Fruit fly (Drosophila melanogaster) whole organism, embryonic: ENCODE measurements around the gene IntS9.

ENCODE experiments used
- Aef1 ChIP-seq: fragments of 200-800 bp; sonication (Bioruptor generic); IDR thresholded peaks from 3 replicates; pipeline ENCODE4 v1.3.6; 2022; ENCODE audit warnings: missing biosample characterization, missing genetic modification characterization
- CG10147 ChIP-seq: fragments of 200-800 bp; sonication (Bioruptor generic); optimal IDR thresholded peaks from 2 replicates; lab custom pipeline; 2019; ENCODE audit warnings: missing biosample characterization, mild to moderate bottlenecking, missing genetic modification characterization, moderate library complexity
- CG11398 ChIP-seq: fragments of 200-800 bp; sonication (Bioruptor generic); optimal IDR thresholded peaks from 2 replicates; lab custom pipeline; 2016; ENCODE audit warnings: missing biosample characterization, missing genetic modification characterization
- CG14860 ChIP-seq: fragments of 200-800 bp; sonication (Bioruptor generic); IDR thresholded peaks from 3 replicates; pipeline ENCODE4 v1.3.6; 2022; ENCODE audit warnings: missing biosample characterization, missing genetic modification characterization; ENCODE audit not compliant: partially characterized antibody
- CG15601 ChIP-seq: fragments of 200-800 bp; sonication (Bioruptor generic); optimal IDR thresholded peaks from 3 replicates; lab custom pipeline; 2019; ENCODE audit warnings: missing biosample characterization, mild to moderate bottlenecking, missing genetic modification characterization, moderate library complexity
- CG16779 ChIP-seq: fragments of 200-800 bp; sonication (Bioruptor generic); IDR thresholded peaks from 2 replicates; pipeline ENCODE4 v1.3.6; 2022; ENCODE audit warnings: missing biosample characterization, missing genetic modification characterization
- CG16813 ChIP-seq: fragments of 200-800 bp; sonication (Bioruptor generic); IDR thresholded peaks from 3 replicates; pipeline ENCODE4 v1.3.6; 2022; ENCODE audit warnings: missing biosample characterization, missing genetic modification characterization; ENCODE audit not compliant: partially characterized antibody
- CG18011 ChIP-seq: fragments of 200-800 bp; sonication (Bioruptor generic); optimal IDR thresholded peaks from 2 replicates; lab custom pipeline; 2017; ENCODE audit warnings: missing biosample characterization, missing genetic modification characterization, mild to moderate bottlenecking, moderate library complexity, missing genotype
- CG18599 ChIP-seq: fragments of 200-800 bp; sonication (Bioruptor generic); optimal IDR thresholded peaks from 3 replicates; lab custom pipeline; 2017; ENCODE audit warnings: missing biosample characterization, missing genetic modification characterization, mild to moderate bottlenecking, moderate library complexity, missing genetic modification reagents
- CG30431 ChIP-seq: fragments of 200-800 bp; sonication (Bioruptor generic); optimal IDR thresholded peaks from 2 replicates; lab custom pipeline; 2017; ENCODE audit warnings: missing biosample characterization, missing genetic modification characterization
- CG34224 ChIP-seq: fragments of 200-800 bp; sonication (Bioruptor generic); IDR thresholded peaks from 3 replicates; pipeline ENCODE4 v1.3.6; 2022; ENCODE audit warnings: missing biosample characterization, missing genetic modification characterization; ENCODE audit not compliant: partially characterized antibody
- CG5180 ChIP-seq: fragments of 200-800 bp; sonication (Bioruptor generic); optimal IDR thresholded peaks from 3 replicates; lab custom pipeline; 2017; ENCODE audit warnings: missing biosample characterization, missing genetic modification characterization, mild to moderate bottlenecking, moderate library complexity, missing genetic modification reagents
- CG7556 ChIP-seq: fragments of 200-800 bp; sonication (Bioruptor generic); optimal IDR thresholded peaks from 2 replicates; lab custom pipeline; 2017; ENCODE audit warnings: missing biosample characterization, mild to moderate bottlenecking, missing genetic modification characterization
- CG8281 ChIP-seq: fragments of 200-800 bp; sonication (Bioruptor generic); optimal IDR thresholded peaks from 2 replicates; lab custom pipeline; 2018; ENCODE audit warnings: missing biosample characterization, mild to moderate bottlenecking, missing genetic modification characterization, moderate library complexity
- CG9437 ChIP-seq: fragments of 200-800 bp; sonication (Bioruptor generic); optimal IDR thresholded peaks from 2 replicates; lab custom pipeline; 2018; ENCODE audit warnings: missing biosample characterization, mild to moderate bottlenecking, missing genetic modification characterization
- CoRest ChIP-seq: fragments of 200-800 bp; sonication (Bioruptor generic); optimal IDR thresholded peaks from 3 replicates; lab custom pipeline; 2018; ENCODE audit warnings: missing biosample characterization, mild to moderate bottlenecking, missing genetic modification characterization, moderate library complexity
- Dbx ChIP-seq: fragments of 200-800 bp; sonication (Bioruptor generic); IDR thresholded peaks from 3 replicates; pipeline ENCODE4 v1.3.6; 2022; ENCODE audit warnings: missing biosample characterization, missing genetic modification characterization
- Dek ChIP-seq: fragments of 200-800 bp; sonication (Bioruptor generic); optimal IDR thresholded peaks from 3 replicates; lab custom pipeline; 2019; ENCODE audit warnings: missing biosample characterization, mild to moderate bottlenecking, missing genetic modification characterization, moderate library complexity
- Dip2 ChIP-seq: fragments of 200-800 bp; sonication (Bioruptor generic); IDR thresholded peaks from 2 replicates; pipeline ENCODE4 v1.3.6; 2022; ENCODE audit warnings: missing biosample characterization, missing genetic modification characterization
- Dll ChIP-seq: fragments of 200-800 bp; sonication (Bioruptor generic); IDR thresholded peaks from 4 replicates; pipeline ENCODE4 v1.3.6; 2022; ENCODE audit warnings: missing biosample characterization, missing genetic modification characterization; ENCODE audit not compliant: partially characterized antibody
- Drgx ChIP-seq: fragments of 200-800 bp; sonication (Bioruptor generic); IDR thresholded peaks from 2 replicates; pipeline ENCODE4 v1.3.6; 2022; ENCODE audit warnings: missing biosample characterization, missing genetic modification characterization
- ERR ChIP-seq: fragments of 200-800 bp; sonication (Bioruptor generic); optimal IDR thresholded peaks from 2 replicates; lab custom pipeline; 2016; ENCODE audit warnings: missing biosample characterization, missing genetic modification characterization
- Ets97D ChIP-seq: fragments of 200-800 bp; sonication (Bioruptor generic); optimal IDR thresholded peaks from 3 replicates; lab custom pipeline; 2016; ENCODE audit warnings: missing biosample characterization, missing genetic modification characterization
- GATAe ChIP-seq: fragments of 200-800 bp; sonication (Bioruptor generic); conservative IDR thresholded peaks from 2 replicates; pipeline ENCODE4 v1.3.6; 2022; ENCODE audit warnings: missing biosample characterization, missing genetic modification characterization
- H15 ChIP-seq: fragments of 200-800 bp; sonication (Bioruptor generic); IDR thresholded peaks from 3 replicates; pipeline ENCODE4 v1.3.6; 2022; ENCODE audit warnings: missing biosample characterization, missing genetic modification characterization
- HLH54F ChIP-seq: fragments of 200-800 bp; sonication (Bioruptor generic); optimal IDR thresholded peaks from 3 replicates; lab custom pipeline; 2016; ENCODE audit warnings: missing biosample characterization, missing genetic modification characterization
- Hr78 ChIP-seq, 2 experiments: fragments of 200-800 bp in 1 of 2; fragments of >200 bp in 1 of 2; sonication (Bioruptor generic) in 1 of 2; optimal IDR thresholded peaks; 2 replicates each; lab custom pipeline; 2017 to 2019; ENCODE audit warnings: missing biosample characterization in 2 of 2, missing genetic modification characterization in 2 of 2, mild to moderate bottlenecking in 1 of 2, moderate library complexity in 1 of 2
- Oaz ChIP-seq: fragments of 200-800 bp; sonication (Bioruptor generic); IDR thresholded peaks from 2 replicates; pipeline ENCODE4 v1.3.6; 2022; ENCODE audit warnings: missing biosample characterization, missing genetic modification characterization
- Opbp ChIP-seq: fragments of 200-800 bp; sonication (Bioruptor generic); IDR thresholded peaks from 3 replicates; pipeline ENCODE4 v1.3.6; 2022; ENCODE audit warnings: missing biosample characterization, missing genetic modification characterization; ENCODE audit not compliant: partially characterized antibody
- Tbp ChIP-seq: fragments of >200 bp; optimal IDR thresholded peaks from 2 replicates; lab custom pipeline; 2018; ENCODE audit warnings: missing biosample characterization, missing genetic modification characterization
- bab2 ChIP-seq: fragments of 200-800 bp; sonication (Bioruptor generic); optimal IDR thresholded peaks from 2 replicates; lab custom pipeline; 2016; ENCODE audit warnings: missing biosample characterization, missing genetic modification characterization
- btn ChIP-seq: fragments of 200-800 bp; sonication (Bioruptor generic); optimal IDR thresholded peaks from 2 replicates; lab custom pipeline; 2016; ENCODE audit warnings: missing biosample characterization, missing genetic modification characterization
- chn ChIP-seq: fragments of 200-800 bp; sonication (Bioruptor generic); optimal IDR thresholded peaks from 2 replicates; lab custom pipeline; 2016; ENCODE audit warnings: missing biosample characterization, missing genetic modification characterization
- ci ChIP-seq: fragments of 200-800 bp; sonication (Bioruptor generic); IDR thresholded peaks from 3 replicates; pipeline ENCODE4 v1.3.6; 2022; ENCODE audit warnings: missing biosample characterization, missing genetic modification characterization
- corto ChIP-seq: fragments of 200-800 bp; sonication (Bioruptor generic); optimal IDR thresholded peaks from 2 replicates; lab custom pipeline; 2016; ENCODE audit warnings: missing biosample characterization, mild to moderate bottlenecking, missing genetic modification characterization, moderate library complexity
- da ChIP-seq: fragments of 200-800 bp; sonication (Bioruptor generic); optimal IDR thresholded peaks from 2 replicates; lab custom pipeline; 2016; ENCODE audit warnings: missing biosample characterization, missing genetic modification characterization
- dmrt11E ChIP-seq: fragments of 200-800 bp; sonication (Bioruptor generic); optimal IDR thresholded peaks from 3 replicates; lab custom pipeline; 2018; ENCODE audit warnings: missing biosample characterization, mild to moderate bottlenecking, missing genetic modification characterization, moderate library complexity
- emc ChIP-seq: fragments of 200-800 bp; sonication (Bioruptor generic); optimal IDR thresholded peaks from 2 replicates; lab custom pipeline; 2016; ENCODE audit warnings: missing biosample characterization, missing genetic modification characterization
- eve ChIP-seq, 2 experiments: fragments of >200 bp; optimal IDR thresholded peaks; 2 replicates each; lab custom pipeline; 2017; ENCODE audit warnings: missing biosample characterization in 2 of 2, missing genetic modification characterization in 2 of 2
- exex ChIP-seq: fragments of 200-800 bp; sonication (Bioruptor generic); optimal IDR thresholded peaks from 4 replicates; lab custom pipeline; 2018; ENCODE audit warnings: missing biosample characterization, mild to moderate bottlenecking, missing genetic modification characterization, moderate library complexity
- hb ChIP-seq: fragments of 200-800 bp; sonication (Bioruptor generic); IDR thresholded peaks from 3 replicates; pipeline ENCODE4 v1.3.6; 2022; ENCODE audit warnings: missing biosample characterization, missing genetic modification characterization; ENCODE audit not compliant: partially characterized antibody
- jumu ChIP-seq: fragments of 200-800 bp; sonication (Bioruptor generic); optimal IDR thresholded peaks from 3 replicates; lab custom pipeline; 2016; ENCODE audit warnings: missing biosample characterization, missing genetic modification characterization
- maf-S ChIP-seq: fragments of 200-800 bp; sonication (Bioruptor generic); optimal IDR thresholded peaks from 2 replicates; lab custom pipeline; 2016; ENCODE audit warnings: missing biosample characterization, missing genetic modification characterization
- mld ChIP-seq: fragments of 200-800 bp; sonication (Bioruptor generic); IDR thresholded peaks from 3 replicates; pipeline ENCODE4 v1.3.6; 2022; ENCODE audit warnings: missing biosample characterization, missing genetic modification characterization; ENCODE audit not compliant: partially characterized antibody
- pb ChIP-seq: fragments of 200-800 bp; sonication (Bioruptor generic); optimal IDR thresholded peaks from 3 replicates; lab custom pipeline; 2016; ENCODE audit warnings: missing biosample characterization, missing genetic modification characterization
- psq ChIP-seq: fragments of 200-800 bp; sonication (Bioruptor generic); optimal IDR thresholded peaks from 2 replicates; lab custom pipeline; 2017; ENCODE audit warnings: missing biosample characterization, missing genetic modification characterization
- schlank ChIP-seq: fragments of 200-800 bp; sonication (Bioruptor generic); optimal IDR thresholded peaks from 2 replicates; lab custom pipeline; 2018; ENCODE audit warnings: missing biosample characterization, mild to moderate bottlenecking, missing genetic modification characterization
- seq ChIP-seq: fragments of 200-800 bp; sonication (Bioruptor generic); IDR thresholded peaks from 2 replicates; pipeline ENCODE4 v1.3.6; 2022; ENCODE audit warnings: missing biosample characterization, missing genetic modification characterization
- ssp ChIP-seq: fragments of 200-800 bp; sonication (Bioruptor generic); IDR thresholded peaks from 2 replicates; pipeline ENCODE4 v1.3.6; 2022; ENCODE audit warnings: missing biosample characterization, missing genetic modification characterization
- trem ChIP-seq: fragments of 200-800 bp; optimal IDR thresholded peaks from 3 replicates; lab custom pipeline; 2019; ENCODE audit warnings: missing biosample characterization, mild to moderate bottlenecking, missing genetic modification characterization, moderate library complexity
- wor ChIP-seq: fragments of 200-800 bp; sonication (Bioruptor generic); IDR thresholded peaks from 2 replicates; pipeline ENCODE4 v1.3.6; 2022; ENCODE audit warnings: missing biosample characterization, missing genetic modification characterization

Gene IntS9

dm6 chr3L:16054095-16054494 lies 51.3 kb downstream of the IntS9 start (continued):
- no peak for TF ChIP-seq H15
- TF ChIP-seq CG8281 (tag; lab: Kevin White, UChicago), result no peak
- TF ChIP-seq psq (GFP tag; lab: Kevin White, UChicago), result no peak
- no peak for TF ChIP-seq Dbx (GFP tag; lab: Robert Waterston, UW)
- TF ChIP-seq ci, result 0 out of 3 replicates have a peak, but pooled peaks have one; percentile 53
- no peak for TF ChIP-seq exex (tag; lab: Kevin White, UChicago)
- TF ChIP-seq pb (GFP tag; lab: Kevin White, UChicago), result no peak
- TF ChIP-seq mld, result no peak
- TF ChIP-seq btn (GFP tag; lab: Kevin White, UChicago), result no peak
- no peak for TF ChIP-seq CG14860 (GFP tag; lab: Robert Waterston, UW)
- TF ChIP-seq chn (GFP tag; lab: Kevin White, UChicago), result no peak
- no peak for TF ChIP-seq jumu (GFP tag; lab: Kevin White, UChicago)
- TF ChIP-seq CG15601, result no peak
- no peak for TF ChIP-seq Aef1
- TF ChIP-seq CG16779 (GFP tag; lab: Robert Waterston, UW), result no peak
- TF ChIP-seq emc, result no peak
- TF ChIP-seq Drgx (GFP tag; lab: Robert Waterston, UW), result peak; percentile 45; the same call in 1 of the 2 replicates
- TF ChIP-seq CG34224, result no peak
- TF ChIP-seq CG11398, result no peak
- no peak for TF ChIP-seq ERR (GFP tag; lab: Kevin White, UChicago)
- TF ChIP-seq CG5180 (GFP tag; lab: Kevin White, UChicago), result peak; percentile 17
- peak in 1 of 2 experiments; percentile 44 for TF ChIP-seq Hr78 (GFP tag; optimal IDR thresholded peaks at IDR 0.05; lab: Kevin White, UChicago)
- peak; percentile 64 for TF ChIP-seq CoRest (tag; lab: Kevin White, UChicago)
- TF ChIP-seq CG18599 (GFP tag; lab: Kevin White, UChicago), result peak; percentile 36
- TF ChIP-seq CG16813 (GFP tag; lab: Robert Waterston, UW), result no peak
- no peak for TF ChIP-seq Dip2
- 0 out of 2 replicates have a peak, but pooled peaks have one; percentile 16 for TF ChIP-seq seq
- no peak for TF ChIP-seq maf-S (GFP tag; lab: Kevin White, UChicago)
- TF ChIP-seq CG30431 (GFP tag; lab: Kevin White, UChicago), result no peak
- no peak for TF ChIP-seq GATAe (GFP tag; lab: Robert Waterston, UW)
- no peak for TF ChIP-seq bab2 (GFP tag; lab: Kevin White, UChicago)
- TF ChIP-seq Oaz (GFP tag; lab: Robert Waterston, UW), result no peak
- TF ChIP-seq eve (GFP tag; optimal IDR thresholded peaks at IDR 0.05; lab: Kevin White, UChicago), result no peak
- TF ChIP-seq Dek (tag; lab: Kevin White, UChicago), result no peak
- no peak for TF ChIP-seq Tbp (GFP tag; lab: Kevin White, UChicago)
- TF ChIP-seq Opbp (GFP tag; lab: Robert Waterston, UW), result no peak
- TF ChIP-seq trem (tag; lab: Kevin White, UChicago), result peak; percentile 34
- peak; percentile 15 for TF ChIP-seq dmrt11E
- TF ChIP-seq CG18011 (GFP tag; lab: Kevin White, UChicago), result no peak
- peak; percentile 67 for TF ChIP-seq CG7556
- TF ChIP-seq HLH54F (GFP tag; lab: Kevin White, UChicago), result no peak
- no peak for TF ChIP-seq hb (GFP tag; lab: Robert Waterston, UW)
- peak; percentile 62 for TF ChIP-seq CG9437
- TF ChIP-seq CG10147 (GFP tag; lab: Kevin White, UChicago), result peak; percentile 38
- TF ChIP-seq corto (GFP tag; lab: Kevin White, UChicago), result no peak
- no peak for TF ChIP-seq Ets97D
- TF ChIP-seq schlank (tag; lab: Kevin White, UChicago), result no peak
- TF ChIP-seq Dll (GFP tag; lab: Robert Waterston, UW), result no peak
- TF ChIP-seq da (GFP tag; lab: Kevin White, UChicago), result no peak
- TF ChIP-seq wor (GFP tag; lab: Robert Waterston, UW), result 0 out of 2 replicates have a peak, but pooled peaks have one; percentile 19
- TF ChIP-seq ssp (GFP tag; lab: Robert Waterston, UW), result no peak
